Fruit fly (Drosophila melanogaster): ENCODE results near the gene CG34288.

The CG34288 gene

DNA sequence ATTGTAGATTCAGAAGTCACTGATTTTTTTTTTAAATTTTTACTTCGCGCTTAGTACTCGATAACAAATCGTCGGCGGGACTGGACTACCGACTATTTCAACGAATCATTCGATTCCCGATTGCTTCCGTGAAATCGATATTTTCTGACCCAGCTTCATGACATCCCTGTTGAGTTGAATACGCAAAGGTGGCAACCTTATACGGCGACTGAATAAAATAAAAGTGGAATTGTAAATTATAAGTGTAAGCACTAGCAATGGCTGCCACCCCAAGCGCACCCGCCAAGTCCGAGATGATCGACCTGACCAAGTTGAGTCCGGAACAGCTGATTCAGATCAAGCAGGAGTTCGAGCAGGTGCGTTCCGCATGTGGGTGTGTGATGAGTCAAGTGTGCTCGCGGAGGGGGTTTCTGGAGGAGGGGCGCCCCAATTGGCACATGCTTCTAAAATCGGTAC, 40.0 kb upstream of the CG34288 start, which contains the start of gene Pfdn5:
Pfdn5 (plus strand) TSS at position 3 of the 456 bp plus-strand sequence.
- TF ChIP-seq CG12605 (GFP tag; IDR thresholded peaks at IDR 0.05) (no peak), CG17806 (tag; optimal IDR thresholded peaks at IDR 0.05) (no peak), CG10348 (GFP tag; IDR thresholded peaks at IDR 0.05) (no peak), Snoo (tag; optimal IDR thresholded peaks at IDR 0.05) (no peak), CG32121 (GFP tag; IDR thresholded peaks at IDR 0.05) (no peak), CG4496 (GFP tag; IDR thresholded peaks at IDR 0.05) (no peak), D1 (tag; optimal IDR thresholded peaks at IDR 0.05) (no peak), CG8159 (tag; optimal IDR thresholded peaks at IDR 0.05) (no peak), CG9948 (tag; optimal IDR thresholded peaks at IDR 0.05) (no peak), CG13204 (GFP tag; optimal IDR thresholded peaks at IDR 0.05) (no peak), Ets98B (GFP tag; IDR thresholded peaks at IDR 0.05) (no peak), gl (tag; optimal IDR thresholded peaks at IDR 0.05) (no peak), EcR (GFP tag; optimal IDR thresholded peaks at IDR 0.05) (no peak), CG8301 (tag; optimal IDR thresholded peaks at IDR 0.05) (no peak), CG14655 (GFP tag; optimal IDR thresholded peaks at IDR 0.05) (no peak), Pif1B (GFP tag; optimal IDR thresholded peaks at IDR 0.05) (no peak), fd96Ca (GFP tag; IDR thresholded peaks at IDR 0.05) (no peak), CG15710 (tag; optimal IDR thresholded peaks at IDR 0.05) (no peak)

DNA sequence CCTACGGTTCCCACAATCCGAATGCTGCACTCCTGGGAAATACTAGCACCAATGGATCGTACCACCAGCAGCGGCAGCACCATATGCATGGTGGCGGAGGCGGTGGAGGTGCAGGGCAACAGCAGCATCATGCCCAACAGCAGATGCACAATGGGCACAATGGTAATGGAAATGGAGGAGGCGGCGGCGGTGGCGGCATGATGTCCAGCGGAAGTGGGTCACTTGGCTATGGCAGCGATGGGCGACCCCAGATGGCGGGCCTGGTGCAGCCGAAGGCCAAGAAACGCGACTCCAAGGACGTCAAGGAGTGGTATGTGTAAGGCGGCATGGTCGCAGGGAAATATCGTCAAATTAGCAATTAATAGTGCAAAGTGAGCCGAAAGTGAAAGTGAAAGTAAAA, 36.5 kb upstream of the CG34288 start:
- TF ChIP-seq CG34367 (tag; optimal IDR thresholded peaks at IDR 0.05): no peak
- TF ChIP-seq gl (tag; optimal IDR thresholded peaks at IDR 0.05): no peak
- no peak for TF ChIP-seq D1 (tag; optimal IDR thresholded peaks at IDR 0.05)
- no peak for TF ChIP-seq Ets98B (GFP tag; IDR thresholded peaks at IDR 0.05)
- no peak for TF ChIP-seq CG32121 (GFP tag; IDR thresholded peaks at IDR 0.05)
- TF ChIP-seq CG9948 (tag; optimal IDR thresholded peaks at IDR 0.05): no peak
- no peak for TF ChIP-seq Pif1A (GFP tag; optimal IDR thresholded peaks at IDR 0.05)
- no peak for TF ChIP-seq CG12605 (GFP tag; IDR thresholded peaks at IDR 0.05)
- TF ChIP-seq CG14655 (GFP tag; optimal IDR thresholded peaks at IDR 0.05): no peak
- no peak for TF ChIP-seq Pif1B (GFP tag; optimal IDR thresholded peaks at IDR 0.05)
- TF ChIP-seq CG17806 (tag; optimal IDR thresholded peaks at IDR 0.05): no peak

DNA sequence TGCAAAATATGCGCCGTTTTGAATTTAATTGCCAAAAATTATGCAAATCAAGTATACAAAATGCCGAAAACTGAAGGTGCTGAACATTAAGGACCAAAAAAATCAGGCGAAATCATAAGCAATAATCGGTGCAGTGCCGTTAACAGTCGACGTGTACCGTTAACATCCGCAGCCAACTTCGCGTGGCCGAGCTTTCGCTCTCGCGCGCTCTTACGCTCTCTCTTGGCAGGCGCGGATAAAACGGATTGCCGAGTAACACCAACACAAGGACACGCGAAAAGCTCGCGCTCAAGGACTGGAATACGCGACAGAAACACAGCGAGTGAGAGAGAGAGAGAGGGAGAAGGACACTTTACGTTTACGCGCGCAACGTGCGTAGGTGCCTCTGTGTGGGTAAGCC, 23.0 kb upstream of the CG34288 start:
- TF ChIP-seq CG8301 (tag; optimal IDR thresholded peaks at IDR 0.05) (no peak), gl (tag; optimal IDR thresholded peaks at IDR 0.05) (no peak), D1 (tag; optimal IDR thresholded peaks at IDR 0.05) (no peak), CG13204 (GFP tag; optimal IDR thresholded peaks at IDR 0.05) (no peak), CG15710 (tag; optimal IDR thresholded peaks at IDR 0.05) (no peak), Ets98B (GFP tag; IDR thresholded peaks at IDR 0.05) (no peak), CG8159 (tag; optimal IDR thresholded peaks at IDR 0.05) (no peak)

DNA sequence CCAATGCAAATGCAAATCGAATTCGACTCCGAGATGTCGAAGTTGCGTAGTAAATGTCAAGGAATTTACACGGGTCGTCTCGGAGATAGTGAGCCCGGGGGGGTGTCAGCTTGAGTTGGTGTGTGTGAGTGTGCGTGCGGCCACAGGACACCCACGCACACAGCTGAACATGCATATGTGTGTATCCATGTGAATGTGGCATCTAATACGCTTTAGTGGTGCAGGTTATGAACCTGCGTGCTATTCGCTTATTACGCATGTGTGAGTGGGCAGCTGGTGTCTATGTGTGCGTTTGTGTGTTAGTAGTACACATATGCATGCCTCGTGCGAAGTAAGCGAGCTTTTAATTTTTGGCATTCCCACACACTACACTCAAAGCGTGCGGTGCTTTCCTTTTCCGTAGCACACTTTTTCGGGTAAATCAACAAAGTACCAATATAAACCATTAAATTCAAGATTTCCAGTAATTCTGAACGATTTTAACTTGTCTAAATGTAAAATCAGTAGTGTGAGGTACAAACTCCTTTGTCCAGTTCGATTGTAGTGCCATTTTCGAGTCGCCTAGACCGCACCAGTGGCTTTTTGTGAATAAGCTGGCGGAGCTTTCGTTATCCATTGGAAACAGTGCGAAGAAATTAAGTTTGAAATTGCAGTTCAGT, 21.9 kb upstream of the CG34288 start:
- TF ChIP-seq Pif1A (GFP tag; optimal IDR thresholded peaks at IDR 0.05): no peak
- TF ChIP-seq CG10348 (GFP tag; IDR thresholded peaks at IDR 0.05): no peak
- TF ChIP-seq CG8159 (tag; optimal IDR thresholded peaks at IDR 0.05): peak; percentile 78
- no peak for TF ChIP-seq CG17806 (tag; optimal IDR thresholded peaks at IDR 0.05)
- peak; percentile 48; the same call in 1 of the 2 replicates for TF ChIP-seq CG12605 (GFP tag; IDR thresholded peaks at IDR 0.05)
- TF ChIP-seq gl (tag; optimal IDR thresholded peaks at IDR 0.05): no peak
- peak; percentile 47 for TF ChIP-seq Pif1B (GFP tag; optimal IDR thresholded peaks at IDR 0.05)
- peak; percentile 65 for TF ChIP-seq CG9948 (tag; optimal IDR thresholded peaks at IDR 0.05)
- TF ChIP-seq fd96Ca (GFP tag; IDR thresholded peaks at IDR 0.05): peak; percentile 77
- no peak for TF ChIP-seq D1 (tag; optimal IDR thresholded peaks at IDR 0.05)
- no peak for TF ChIP-seq CG14655 (GFP tag; optimal IDR thresholded peaks at IDR 0.05)
- peak; percentile 55 for TF ChIP-seq CG34367 (tag; optimal IDR thresholded peaks at IDR 0.05)
- TF ChIP-seq Ets98B (GFP tag; IDR thresholded peaks at IDR 0.05): peak; percentile 60
- no peak for TF ChIP-seq CG13204 (GFP tag; optimal IDR thresholded peaks at IDR 0.05)
- peak; percentile 77 for TF ChIP-seq CG4496 (GFP tag; IDR thresholded peaks at IDR 0.05)
- TF ChIP-seq EcR (GFP tag; optimal IDR thresholded peaks at IDR 0.05): no peak
- TF ChIP-seq Snoo (tag; optimal IDR thresholded peaks at IDR 0.05): no peak
- TF ChIP-seq rn (GFP tag; IDR thresholded peaks at IDR 0.05): no peak
- TF ChIP-seq CG15710 (tag; optimal IDR thresholded peaks at IDR 0.05): peak; percentile 71
- TF ChIP-seq CG8301 (tag; optimal IDR thresholded peaks at IDR 0.05): no peak
- TF ChIP-seq CG32121 (GFP tag; IDR thresholded peaks at IDR 0.05): peak; percentile 36; the same call in 1 of the 2 replicates

DNA sequence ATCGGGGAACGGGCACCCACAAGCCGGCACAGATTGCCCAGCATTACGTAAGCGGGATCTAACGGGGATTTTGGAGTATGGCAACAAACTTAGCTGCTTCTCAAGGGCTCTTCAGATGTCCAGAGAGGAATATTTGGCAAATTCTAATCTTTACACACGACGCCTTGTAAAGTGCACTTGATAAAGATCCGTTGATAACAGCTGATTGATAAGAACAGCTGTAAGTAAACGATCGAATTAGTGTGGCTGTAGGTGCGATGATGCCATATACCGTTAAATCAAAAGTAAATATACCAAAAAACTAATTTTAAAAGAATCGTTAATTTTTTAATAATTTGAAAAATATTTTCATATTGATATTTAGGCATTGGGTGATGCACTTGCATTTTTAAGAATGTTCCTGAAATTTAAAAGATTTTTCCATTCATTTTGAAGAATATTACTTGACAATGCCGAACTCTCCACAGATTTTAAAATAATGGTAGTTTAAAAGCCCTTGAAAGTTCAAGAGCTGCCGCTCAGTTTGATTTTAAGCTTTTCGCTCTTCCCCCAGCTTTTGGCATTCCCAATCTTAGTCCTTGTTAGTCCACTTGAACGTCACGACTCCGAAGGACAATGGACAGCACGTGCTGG, 21.0 kb upstream of the CG34288 start, which contains the start of the genes CG5377 and Nrx-1:
CG5377 (minus strand) TSS at position 219 of the 633 bp plus-strand sequence.
Nrx-1 (plus strand) TSS at position 574 of the 633 bp plus-strand sequence.
- TF ChIP-seq D1 (tag; optimal IDR thresholded peaks at IDR 0.05) (no peak), CG8301 (tag; optimal IDR thresholded peaks at IDR 0.05) (no peak), CG4496 (GFP tag; IDR thresholded peaks at IDR 0.05) (no peak), CG14655 (GFP tag; optimal IDR thresholded peaks at IDR 0.05) (no peak), Snoo (tag; optimal IDR thresholded peaks at IDR 0.05) (no peak), EcR (GFP tag; optimal IDR thresholded peaks at IDR 0.05) (no peak), CG9948 (tag; optimal IDR thresholded peaks at IDR 0.05) (no peak), CG34367 (tag; optimal IDR thresholded peaks at IDR 0.05) (no peak), CG17806 (tag; optimal IDR thresholded peaks at IDR 0.05) (no peak), CG10348 (GFP tag; IDR thresholded peaks at IDR 0.05) (no peak), CG32121 (GFP tag; IDR thresholded peaks at IDR 0.05) (no peak), CG8159 (tag; optimal IDR thresholded peaks at IDR 0.05) (no peak), Ets98B (GFP tag; IDR thresholded peaks at IDR 0.05) (no peak), fd96Ca (GFP tag; IDR thresholded peaks at IDR 0.05) (no peak), Pif1A (GFP tag; optimal IDR thresholded peaks at IDR 0.05) (no peak), gl (tag; optimal IDR thresholded peaks at IDR 0.05) (no peak)

Measured in whole organism, pupa.